Worm (Caenorhabditis elegans) whole organism, L3 larva: ENCODE data around the gene Y38C1AA.12.
A peak's percentile ranks its signal among the peaks of the same experiment; 100 is the strongest.

Source experiments
- daf-12 ChIP-seq: fragments of 150-350 bp; optimal IDR thresholded peaks from 2 replicates; lab custom pipeline; 2014; ENCODE audit warnings: missing biosample characterization, missing genetic modification reagents, missing genetic modification characterization
- elt-2 ChIP-seq: sonication (generic microtip); optimal IDR thresholded peaks from 2 replicates; lab custom pipeline; 2016; ENCODE audit warnings: missing genetic modification reagents, mild to moderate bottlenecking, missing genetic modification characterization, missing compliant biosample characterization
- fkh-10 ChIP-seq: sonication (generic microtip); optimal IDR thresholded peaks from 2 replicates; lab custom pipeline; 2017; ENCODE audit warnings: missing biosample characterization, missing genetic modification reagents, missing genetic modification characterization
- nfya-1 ChIP-seq: sonication (generic microtip); optimal IDR thresholded peaks from 2 replicates; lab custom pipeline; 2017; ENCODE audit warnings: missing genetic modification characterization, mild to moderate bottlenecking, missing compliant biosample characterization, antibody characterized with exemption, moderate library complexity; ENCODE audit not compliant: insufficient read depth
- nhr-25 ChIP-seq: sonication (generic microtip); optimal IDR thresholded peaks from 2 replicates; lab custom pipeline; 2017; ENCODE audit warnings: missing biosample characterization, missing genetic modification characterization
- nhr-76 ChIP-seq: fragments of 150-350 bp; sonication (generic microtip); optimal IDR thresholded peaks from 5 replicates; lab custom pipeline; 2014; ENCODE audit warnings: missing biosample characterization, missing genetic modification characterization
- zag-1 ChIP-seq: fragments of 150-350 bp; optimal IDR thresholded peaks from 2 replicates; lab custom pipeline; 2014; ENCODE audit warnings: missing biosample characterization, missing genetic modification characterization

ce11 chrIV:192046-192445, at the start of gene Y38C1AA.12:
- TF ChIP-seq elt-2 (tag; lab: Kevin White, UChicago) (peak; percentile 33), nhr-25 (tag; lab: Kevin White, UChicago) (peak; percentile 53), nhr-76 (tag; lab: Kevin White, UChicago) (no peak), nfya-1 (tag; lab: Kevin White, UChicago) (peak; percentile 74), fkh-10 (GFP tag; lab: Kevin White, UChicago) (no peak), daf-12 (tag; lab: Kevin White, UChicago) (no peak), zag-1 (tag; lab: Kevin White, UChicago) (no peak)
